Worm (Caenorhabditis elegans) whole organism, early embryonic: ENCODE measurements around the gene tsn-1.

Experiments used
- F13C5.2 ChIP-seq: sonication (generic microtip); optimal IDR thresholded peaks from 2 replicates; lab custom pipeline; 2017; ENCODE audit warnings: mild to moderate bottlenecking, missing genetic modification characterization, inconsistent platforms, missing compliant biosample characterization
- aly-1 ChIP-seq: sonication (generic microtip); optimal IDR thresholded peaks from 2 replicates; lab custom pipeline; 2016; ENCODE audit warnings: missing genetic modification characterization, missing compliant biosample characterization
- ama-1 ChIP-seq: fragments of 150-350 bp; optimal IDR thresholded peaks from 2 replicates; lab custom pipeline; 2014
- ceh-13 ChIP-seq: fragments of 200-800 bp; sonication (Bioruptor generic); optimal IDR thresholded peaks from 2 replicates; lab custom pipeline; 2018; ENCODE audit warnings: mild to moderate bottlenecking, missing genetic modification characterization, missing compliant biosample characterization
- ceh-36 ChIP-seq: sonication (generic microtip); optimal IDR thresholded peaks from 2 replicates; lab custom pipeline; 2016; ENCODE audit warnings: missing genetic modification characterization, inconsistent platforms, missing compliant biosample characterization
- flt-1 ChIP-seq: fragments of 200-800 bp; sonication (Bioruptor generic); IDR thresholded peaks from 2 replicates; pipeline ENCODE4 v1.3.6; 2022; ENCODE audit warnings: missing genetic modification characterization, missing compliant biosample characterization
- hmbx-1 ChIP-seq: sonication (generic microtip); optimal IDR thresholded peaks from 2 replicates; lab custom pipeline; 2016; ENCODE audit warnings: mild to moderate bottlenecking, missing genetic modification characterization, missing compliant biosample characterization
- hmg-4 ChIP-seq: fragments of 200-800 bp; sonication (Bioruptor generic); optimal IDR thresholded peaks from 2 replicates; lab custom pipeline; 2018; ENCODE audit warnings: mild to moderate bottlenecking, missing genetic modification characterization, missing compliant biosample characterization
- hnd-1 ChIP-seq: sonication (generic microtip); optimal IDR thresholded peaks from 2 replicates; lab custom pipeline; 2016; ENCODE audit warnings: missing genetic modification characterization, missing compliant biosample characterization
- pes-1 ChIP-seq: fragments of 200-800 bp; sonication (Bioruptor generic); IDR thresholded peaks from 2 replicates; pipeline ENCODE4 v1.3.6; 2022; ENCODE audit warnings: missing genetic modification reagents, missing genetic modification characterization, missing compliant biosample characterization
- scrt-1 ChIP-seq: fragments of 200-800 bp; sonication (Bioruptor generic); IDR thresholded peaks from 2 replicates; pipeline ENCODE4 v1.3.6; 2022; ENCODE audit warnings: missing genetic modification characterization, missing compliant biosample characterization
- tbx-11 ChIP-seq: fragments of 200-800 bp; sonication (Bioruptor generic); IDR thresholded peaks from 2 replicates; pipeline ENCODE4 v1.3.6; 2022; ENCODE audit warnings: missing genetic modification characterization, missing compliant biosample characterization
- tbx-37 ChIP-seq: fragments of 200-800 bp; sonication (Bioruptor generic); conservative IDR thresholded peaks from 2 replicates; pipeline ENCODE4 v1.3.6; 2022; ENCODE audit warnings: missing genetic modification reagents, missing genetic modification characterization, missing compliant biosample characterization
- tra-4 ChIP-seq: sonication (generic microtip); optimal IDR thresholded peaks from 2 replicates; lab custom pipeline; 2017; ENCODE audit warnings: missing genetic modification characterization, missing compliant biosample characterization

ce11 chrII:4753133-4753532 is 46.5 kb downstream of the tsn-1 start, which contains the start of gene C27D9.1:
- no peak for TF ChIP-seq ama-1 (lab: Kevin White, UChicago)
- TF ChIP-seq hmg-4 (GFP tag; lab: Kevin White, UChicago), result no peak
- TF ChIP-seq flt-1 (GFP tag; lab: Robert Waterston, UW), result no peak
- TF ChIP-seq scrt-1 (GFP tag; lab: Robert Waterston, UW), result no peak
- TF ChIP-seq hnd-1 (tag; lab: Kevin White, UChicago), result no peak
- TF ChIP-seq pes-1 (GFP tag; lab: Robert Waterston, UW), result no peak
- no peak for TF ChIP-seq tbx-11 (GFP tag; lab: Robert Waterston, UW)
- no peak for TF ChIP-seq ceh-13 (GFP tag; lab: Kevin White, UChicago)
- TF ChIP-seq hmbx-1 (tag; lab: Kevin White, UChicago), result no peak
- no peak for TF ChIP-seq ceh-36 (tag; lab: Kevin White, UChicago)
- TF ChIP-seq tbx-37 (GFP tag; lab: Robert Waterston, UW), result no peak
- no peak for TF ChIP-seq F13C5.2 (tag; lab: Kevin White, UChicago)
- TF ChIP-seq tra-4 (tag; lab: Kevin White, UChicago), result no peak
- TF ChIP-seq aly-1 (tag; lab: Kevin White, UChicago), result no peak
